Worm (Caenorhabditis elegans) whole organism, late embryonic: ENCODE data around the gene col-185.

Experiments
- K02D7.2 ChIP-seq: sonication (generic microtip); optimal IDR thresholded peaks from 2 replicates; lab custom pipeline; 2017; ENCODE audit warnings: mild to moderate bottlenecking, missing genetic modification characterization, missing compliant biosample characterization
- K09A11.1 ChIP-seq: sonication (generic microtip); optimal IDR thresholded peaks from 2 replicates; lab custom pipeline; 2017; ENCODE audit warnings: antibody characterized with exemption, mild to moderate bottlenecking, missing genetic modification characterization, missing compliant biosample characterization; ENCODE audit not compliant: insufficient read depth
- Y22D7AL.16 ChIP-seq: sonication (generic microtip); optimal IDR thresholded peaks from 2 replicates; lab custom pipeline; 2016; ENCODE audit warnings: missing genetic modification characterization, missing compliant biosample characterization
- ceh-2 ChIP-seq: sonication (generic microtip); optimal IDR thresholded peaks from 2 replicates; lab custom pipeline; 2016; ENCODE audit warnings: missing genotype, missing genetic modification characterization, missing compliant biosample characterization
- ceh-22 ChIP-seq: sonication (generic microtip); optimal IDR thresholded peaks from 2 replicates; lab custom pipeline; 2017; ENCODE audit warnings: missing biosample characterization, missing genetic modification characterization
- ceh-31 ChIP-seq: sonication (generic microtip); optimal IDR thresholded peaks from 2 replicates; lab custom pipeline; 2016; ENCODE audit warnings: missing genetic modification characterization, missing compliant biosample characterization
- ceh-34 ChIP-seq: sonication (generic microtip); optimal IDR thresholded peaks from 2 replicates; lab custom pipeline; 2016; ENCODE audit warnings: mild to moderate bottlenecking, missing genetic modification characterization, missing compliant biosample characterization
- ceh-9 ChIP-seq: sonication (generic microtip); optimal IDR thresholded peaks from 2 replicates; lab custom pipeline; 2016; ENCODE audit warnings: mild to moderate bottlenecking, missing genetic modification characterization, inconsistent platforms, missing compliant biosample characterization
- elt-2 ChIP-seq: sonication (generic microtip); optimal IDR thresholded peaks from 2 replicates; lab custom pipeline; 2016; ENCODE audit warnings: missing genetic modification reagents, missing genetic modification characterization, missing compliant biosample characterization
- fax-1 ChIP-seq: sonication (generic microtip); optimal IDR thresholded peaks from 2 replicates; lab custom pipeline; 2016; ENCODE audit warnings: missing genotype, missing genetic modification characterization, missing compliant biosample characterization
- fkh-10 ChIP-seq: fragments of 150-350 bp; optimal IDR thresholded peaks from 2 replicates; lab custom pipeline; 2014; ENCODE audit warnings: missing biosample characterization, missing genetic modification reagents, missing genetic modification characterization
- gmeb-2 ChIP-seq: sonication (generic microtip); optimal IDR thresholded peaks from 2 replicates; lab custom pipeline; 2016; ENCODE audit warnings: missing genetic modification characterization, inconsistent platforms, missing compliant biosample characterization
- hlh-30 ChIP-seq: sonication (generic microtip); optimal IDR thresholded peaks from 2 replicates; lab custom pipeline; 2017; ENCODE audit warnings: antibody characterized with exemption, missing genetic modification characterization, missing compliant biosample characterization; ENCODE audit not compliant: insufficient read depth
- hlh-6 ChIP-seq: sonication (generic microtip); optimal IDR thresholded peaks from 2 replicates; lab custom pipeline; 2016; ENCODE audit warnings: missing genotype, missing genetic modification characterization, missing compliant biosample characterization
- hlh-8 ChIP-seq: sonication (generic microtip); optimal IDR thresholded peaks from 2 replicates; lab custom pipeline; 2016; ENCODE audit warnings: missing genotype, missing genetic modification characterization, missing compliant biosample characterization
- lin-11 ChIP-seq: fragments of 200-800 bp; sonication (Bioruptor generic); optimal IDR thresholded peaks from 2 replicates; lab custom pipeline; 2018; ENCODE audit warnings: mild to moderate bottlenecking, missing genetic modification characterization, missing compliant biosample characterization
- nfya-1 ChIP-seq: sonication (generic microtip); optimal IDR thresholded peaks from 2 replicates; lab custom pipeline; 2017; ENCODE audit warnings: missing genetic modification characterization, mild to moderate bottlenecking, missing compliant biosample characterization, antibody characterized with exemption, moderate library complexity
- nhr-11 ChIP-seq: fragments of 150-350 bp; optimal IDR thresholded peaks from 2 replicates; lab custom pipeline; 2014; ENCODE audit warnings: missing biosample characterization, missing genetic modification characterization
- odd-2 ChIP-seq: sonication (generic microtip); optimal IDR thresholded peaks from 2 replicates; lab custom pipeline; 2017; ENCODE audit warnings: antibody characterized with exemption, mild to moderate bottlenecking, missing genetic modification characterization, missing compliant biosample characterization
- pag-3 ChIP-seq: sonication (generic microtip); optimal IDR thresholded peaks from 2 replicates; lab custom pipeline; 2016; ENCODE audit warnings: missing compliant biosample characterization, missing genetic modification characterization, borderline replicate concordance
- pha-2 ChIP-seq: sonication (generic microtip); optimal IDR thresholded peaks from 2 replicates; lab custom pipeline; 2017; ENCODE audit warnings: mild to moderate bottlenecking, missing genetic modification characterization, missing compliant biosample characterization
- pha-4 ChIP-seq: fragments of 150-350 bp; optimal IDR thresholded peaks from 2 replicates; lab custom pipeline; 2018; ENCODE audit warnings: missing biosample characterization, missing genetic modification reagents, missing genetic modification characterization
- pqm-1 ChIP-seq: sonication (generic microtip); optimal IDR thresholded peaks from 2 replicates; lab custom pipeline; 2016; ENCODE audit warnings: missing genetic modification characterization, missing compliant biosample characterization
- pros-1 ChIP-seq: fragments of 150-350 bp; optimal IDR thresholded peaks from 2 replicates; lab custom pipeline; 2014; ENCODE audit warnings: missing biosample characterization, missing genetic modification reagents, missing genetic modification characterization
- ref-2 ChIP-seq: sonication (generic microtip); optimal IDR thresholded peaks from 2 replicates; lab custom pipeline; 2016; ENCODE audit warnings: missing genetic modification characterization, missing compliant biosample characterization
- rnt-1 ChIP-seq: sonication (generic microtip); optimal IDR thresholded peaks from 2 replicates; lab custom pipeline; 2016; ENCODE audit warnings: missing genetic modification characterization, missing compliant biosample characterization
- sdc-2 ChIP-seq: sonication (generic microtip); optimal IDR thresholded peaks from 2 replicates; lab custom pipeline; 2016; ENCODE audit warnings: missing genotype, missing genetic modification characterization, missing compliant biosample characterization
- sox-2 ChIP-seq: fragments of 200-800 bp; sonication (Bioruptor generic); IDR thresholded peaks from 2 replicates; pipeline ENCODE4 v1.3.6; 2022; ENCODE audit warnings: missing genetic modification reagents, missing genetic modification characterization, missing compliant biosample characterization
- syd-9 ChIP-seq: sonication (generic microtip); optimal IDR thresholded peaks from 2 replicates; lab custom pipeline; 2016; ENCODE audit warnings: mild to moderate bottlenecking, missing genetic modification characterization, moderate library complexity, missing compliant biosample characterization
- tbx-2 ChIP-seq: sonication (generic microtip); optimal IDR thresholded peaks from 2 replicates; lab custom pipeline; 2016; ENCODE audit warnings: missing genetic modification characterization, missing compliant biosample characterization
- unc-42 ChIP-seq: sonication (generic microtip); optimal IDR thresholded peaks from 2 replicates; lab custom pipeline; 2016; ENCODE audit warnings: missing genotype, missing genetic modification characterization, missing compliant biosample characterization
- unc-55 ChIP-seq: sonication (generic microtip); optimal IDR thresholded peaks from 2 replicates; lab custom pipeline; 2017; ENCODE audit warnings: missing biosample characterization, missing genetic modification reagents, missing genetic modification characterization

The col-185 gene

ce11 chrX:13527347-13528092, 16.6 kb upstream of the col-185 start, which contains the start of gene pab-2 (continued):
- TF ChIP-seq pha-4 (tag; lab: Kevin White, UChicago) (no peak), ceh-31 (peak; percentile 78), fkh-10 (GFP tag; lab: Kevin White, UChicago) (no peak), ceh-34 (tag; lab: Kevin White, UChicago) (peak; percentile 67), pqm-1 (tag; lab: Kevin White, UChicago) (peak; percentile 65), pha-2 (tag; lab: Kevin White, UChicago) (no peak), gmeb-2 (tag; lab: Kevin White, UChicago) (no peak), Y22D7AL.16 (tag; lab: Kevin White, UChicago) (no peak), nfya-1 (tag; lab: Kevin White, UChicago) (peak; percentile 88), pros-1 (tag; lab: Kevin White, UChicago) (peak; percentile 76), hlh-6 (tag; lab: Kevin White, UChicago) (no peak), rnt-1 (peak; percentile 61), fax-1 (no peak), K02D7.2 (no peak), sdc-2 (peak; percentile 88), hlh-8 (tag; lab: Kevin White, UChicago) (peak; percentile 21), K09A11.1 (no peak), nhr-11 (tag; lab: Kevin White, UChicago) (no peak)

- TF ChIP-seq ceh-9, result no peak
- TF ChIP-seq sox-2, result no peak
- TF ChIP-seq syd-9 (tag; lab: Kevin White, UChicago), result no peak
- peak; percentile 45 for TF ChIP-seq unc-55
- no peak for TF ChIP-seq lin-11
- TF ChIP-seq nfya-1 (tag; lab: Kevin White, UChicago), result peak; percentile 66
- no peak for TF ChIP-seq pqm-1 (tag; lab: Kevin White, UChicago)
- no peak for TF ChIP-seq odd-2 (tag; lab: Kevin White, UChicago)
- TF ChIP-seq, all 69 proteins: peak for 2
Measured at ce11 chrX:13526219-13527218, 15.6 kb upstream of the col-185 start.

ce11 chrX:13525094-13525493, 14.2 kb upstream of the col-185 start:
- TF ChIP-seq hlh-30 (peak; percentile 16), ceh-2 (no peak)
- TF ChIP-seq, all 69 proteins: peak for 1

ce11 chrX:13518861-13519713, 8.2 kb upstream of the col-185 start, which contains the start of the genes cdk-4 and F18H3.1:
cdk-4 (minus strand) TSS chrX:13518911.
F18H3.1 (plus strand) TSS chrX:13519663.
- TF ChIP-seq unc-55 (peak; percentile 60), sdc-2 (peak; percentile 84), rnt-1 (no peak), hlh-30 (peak; percentile 23), fkh-10 (GFP tag; lab: Kevin White, UChicago) (no peak), nfya-1 (tag; lab: Kevin White, UChicago) (peak; percentile 41), ceh-34 (tag; lab: Kevin White, UChicago) (peak; percentile 4), unc-42 (peak; percentile 16), syd-9 (tag; lab: Kevin White, UChicago) (no peak), ceh-31 (peak; percentile 66), pag-3 (tag; lab: Kevin White, UChicago) (no peak), elt-2 (tag; lab: Kevin White, UChicago) (peak; percentile 19), sox-2 (peak; percentile 39), ceh-22 (peak; percentile 4), pha-4 (tag; lab: Kevin White, UChicago) (no peak), tbx-2 (tag; lab: Kevin White, UChicago) (peak; percentile 73), ref-2 (tag; lab: Kevin White, UChicago) (peak; percentile 75), hlh-8 (tag; lab: Kevin White, UChicago) (no peak)
